Worm (Caenorhabditis elegans) whole organism, young adult: ENCODE measurements around the gene nhr-88.
"Not testable (repeated sequence)": the region's sequence is repeated elsewhere in the genome, so short reads cannot be mapped to it uniquely, and the experiment has no call there.

Experiments
- F39B2.1 ChIP-seq: fragments of 200-800 bp; sonication (Bioruptor generic); IDR thresholded peaks from 2 replicates; pipeline ENCODE4 v1.3.6; 2022; ENCODE audit warnings: missing genetic modification reagents, missing genetic modification characterization, missing compliant biosample characterization
- F52B5.7 ChIP-seq: sonication (generic microtip); optimal IDR thresholded peaks from 2 replicates; lab custom pipeline; 2016; ENCODE audit warnings: mild to moderate bottlenecking, missing genetic modification characterization, missing compliant biosample characterization
- Y53G8AR.9 ChIP-seq: fragments of 200-800 bp; sonication (Bioruptor generic); conservative IDR thresholded peaks from 2 replicates; pipeline ENCODE4 v1.3.6; 2022; ENCODE audit warnings: missing genetic modification reagents, missing genetic modification characterization, missing compliant biosample characterization
- ama-1 ChIP-seq, 3 experiments: fragments of 150-350 bp in 1 of 3; sonication (generic microtip) in 2 of 3; optimal IDR thresholded peaks; 2 replicates each; lab custom pipeline; 2014 to 2018; ENCODE audit warnings: missing biosample characterization in 2 of 3, missing genetic modification characterization in 2 of 3, missing genetic modification reagents in 2 of 3
- efl-1 ChIP-seq: fragments of 150-350 bp; optimal IDR thresholded peaks from 2 replicates; lab custom pipeline; 2014; ENCODE audit warnings: missing biosample characterization, missing genetic modification reagents, missing genetic modification characterization
- hlh-12 ChIP-seq: sonication (generic microtip); optimal IDR thresholded peaks from 2 replicates; lab custom pipeline; 2016; ENCODE audit warnings: missing genetic modification characterization, missing compliant biosample characterization
- xnd-1 ChIP-seq: sonication (generic microtip); optimal IDR thresholded peaks from 2 replicates; lab custom pipeline; 2016; ENCODE audit warnings: missing genotype, missing genetic modification reagents, missing genetic modification characterization, missing compliant biosample characterization

ce11 chrII:3031292-3031691 lies 54.9 kb downstream of the nhr-88 start:
- TF ChIP-seq F39B2.1 (GFP tag; lab: Robert Waterston, UW); Y53G8AR.9 (GFP tag; lab: Robert Waterston, UW); efl-1 (GFP tag; lab: Kevin White, UChicago); hlh-12; xnd-1 (tag; lab: Kevin White, UChicago); F52B5.7; ama-1 (optimal IDR thresholded peaks at IDR 0.05; lab: Kevin White, UChicago); ama-1 (GFP tag; optimal IDR thresholded peaks at IDR 0.05; lab: Kevin White, UChicago): not testable (repeated sequence)
